Fruit fly (Drosophila melanogaster): ENCODE measurements around the gene CG43115.

Gene CG43115

dm6 chrX:6089679-6090460 lies 23.7 kb upstream of the CG43115 start, which contains the start of gene raptor:
Gene raptor (minus strand): TSS chrX:6090201.
- TF ChIP-seq psq (GFP tag; optimal IDR thresholded peaks at IDR 0.05) = peak; percentile 56
- TF ChIP-seq h (GFP tag; optimal IDR thresholded peaks at IDR 0.05) = no peak
- TF ChIP-seq Rel (GFP tag; optimal IDR thresholded peaks at IDR 0.05) = no peak
- peak; percentile 81 for TF ChIP-seq Rel (tag; optimal IDR thresholded peaks at IDR 0.05)

DNA sequence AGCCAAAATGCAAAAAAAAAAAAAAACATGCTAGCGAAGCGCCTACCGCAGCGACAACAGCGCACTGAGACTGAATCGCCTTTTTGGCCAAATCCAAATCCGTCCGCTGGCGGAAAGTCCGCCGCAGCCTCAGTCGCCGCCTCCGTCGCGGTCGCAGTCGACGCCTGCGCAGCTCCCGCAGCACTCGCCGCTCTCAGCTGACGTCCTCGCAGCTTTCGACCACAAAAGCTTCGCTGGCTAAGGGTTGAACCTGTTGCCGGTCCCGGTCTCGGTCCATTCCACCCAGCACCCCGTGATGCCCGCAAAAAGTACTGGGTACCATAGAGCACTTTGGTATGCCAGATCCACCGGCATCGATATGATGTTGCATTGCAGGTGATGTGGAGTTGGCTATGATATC lies 15.1 kb upstream of the CG43115 start, which contains the start of gene CG4660:
CG4660 (minus strand) TSS at position 77 of the 400 bp plus-strand sequence.
- TF ChIP-seq Jra (GFP tag; optimal IDR thresholded peaks at IDR 0.05) (no peak), lola (GFP tag; optimal IDR thresholded peaks at IDR 0.05) (no peak), woc (GFP tag; optimal IDR thresholded peaks at IDR 0.05) (no peak), Hnf4 (GFP tag; optimal IDR thresholded peaks at IDR 0.05) (no peak), brk (GFP tag; optimal IDR thresholded peaks at IDR 0.05) (no peak), br (GFP tag; optimal IDR thresholded peaks at IDR 0.05) (no peak), foxo (GFP tag; optimal IDR thresholded peaks at IDR 0.05) (no peak), Hr83 (GFP tag; optimal IDR thresholded peaks at IDR 0.05; ENCODE audit: poor library complexity, severe bottlenecking) (no peak), HLH106 (tag; optimal IDR thresholded peaks at IDR 0.05) (no peak), sage (GFP tag; optimal IDR thresholded peaks at IDR 0.05) (no peak), h (GFP tag; optimal IDR thresholded peaks at IDR 0.05) (no peak), Dfd (GFP tag; optimal IDR thresholded peaks at IDR 0.05) (no peak)

DNA sequence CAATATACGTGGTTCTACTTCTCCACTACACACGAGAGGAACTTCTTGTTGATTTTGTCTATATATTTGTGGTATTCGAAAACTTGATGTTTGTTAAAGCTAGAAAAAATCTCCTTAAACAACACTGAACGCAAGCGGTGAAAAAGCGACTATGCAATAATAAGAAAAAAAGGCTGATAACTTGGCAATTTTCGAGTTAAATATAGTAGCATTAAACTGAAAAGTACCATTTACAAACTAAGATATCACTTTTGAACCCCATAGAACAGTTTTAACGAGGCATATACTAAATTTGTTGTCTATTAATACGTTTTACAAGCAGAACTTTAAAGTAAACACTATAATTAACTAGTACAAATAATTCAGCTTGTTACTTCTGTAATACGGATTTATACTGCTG lies 11.5 kb upstream of the CG43115 start, which contains the start of gene CG4666:
CG4666 (minus strand) TSS at position 101 of the 400 bp plus-strand sequence.
- TF ChIP-seq brk (GFP tag; optimal IDR thresholded peaks at IDR 0.05) = no peak
- no peak for TF ChIP-seq Myc (optimal IDR thresholded peaks at IDR 0.05)
- TF ChIP-seq Dfd (GFP tag; optimal IDR thresholded peaks at IDR 0.05) = no peak
- no peak for TF ChIP-seq CrebA (GFP tag; optimal IDR thresholded peaks at IDR 0.05; ENCODE audit: borderline replicate concordance)
- TF ChIP-seq Abd-B (GFP tag; optimal IDR thresholded peaks at IDR 0.05) = no peak
- TF ChIP-seq ey (GFP tag; optimal IDR thresholded peaks at IDR 0.05) = no peak
- TF ChIP-seq Mio (GFP tag; optimal IDR thresholded peaks at IDR 0.05) = no peak
- TF ChIP-seq OdsH (GFP tag; optimal IDR thresholded peaks at IDR 0.05) = no peak
- no peak for TF ChIP-seq Vsx2 (GFP tag; optimal IDR thresholded peaks at IDR 0.05; ENCODE audit: partially characterized antibody)
- no peak for TF ChIP-seq tai (GFP tag; optimal IDR thresholded peaks at IDR 0.05)
- TF ChIP-seq sage (GFP tag; optimal IDR thresholded peaks at IDR 0.05) = no peak
- TF ChIP-seq psq (GFP tag; optimal IDR thresholded peaks at IDR 0.05) = no peak
- TF ChIP-seq rgr (GFP tag; optimal IDR thresholded peaks at IDR 0.05) = no peak
- TF ChIP-seq woc (GFP tag; optimal IDR thresholded peaks at IDR 0.05) = no peak
- no peak for TF ChIP-seq br (GFP tag; optimal IDR thresholded peaks at IDR 0.05)
- TF ChIP-seq sv (GFP tag; optimal IDR thresholded peaks at IDR 0.05) = no peak
- TF ChIP-seq Jra (GFP tag; optimal IDR thresholded peaks at IDR 0.05) = no peak
- no peak for TF ChIP-seq GATAd (GFP tag; optimal IDR thresholded peaks at IDR 0.05)
- no peak for TF ChIP-seq dmrt93B (GFP tag; optimal IDR thresholded peaks at IDR 0.05)
- TF ChIP-seq usp (GFP tag; optimal IDR thresholded peaks at IDR 0.05) = no peak

DNA sequence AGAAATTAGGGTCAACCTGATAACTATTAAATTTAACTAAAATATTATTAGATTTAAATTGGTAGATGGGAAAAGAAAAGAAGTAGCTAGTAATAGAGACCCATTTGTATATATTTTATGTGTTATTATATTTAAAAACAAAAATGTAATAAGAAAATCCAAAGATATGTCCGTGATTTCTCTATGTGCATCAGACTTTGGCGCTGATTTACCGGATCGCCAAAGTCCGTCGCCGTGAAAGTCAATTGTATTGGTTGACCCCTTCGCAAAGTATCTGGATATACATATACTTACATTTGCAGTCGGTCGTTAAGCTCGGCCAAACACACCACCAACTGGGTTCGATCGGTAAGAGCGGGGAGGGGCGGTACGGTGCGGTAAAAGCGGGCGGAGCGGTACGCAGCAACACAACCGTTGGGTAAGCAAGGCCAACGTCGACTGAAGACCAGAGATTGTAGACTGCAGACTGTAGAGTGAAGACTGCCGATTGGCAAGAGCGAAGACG lies 10.9 kb upstream of the CG43115 start:
- TF ChIP-seq Abd-B (GFP tag; optimal IDR thresholded peaks at IDR 0.05) (no peak), sage (GFP tag; optimal IDR thresholded peaks at IDR 0.05) (no peak), jim (GFP tag; optimal IDR thresholded peaks at IDR 0.05) (no peak), brk (GFP tag; optimal IDR thresholded peaks at IDR 0.05) (no peak), Mio (GFP tag; optimal IDR thresholded peaks at IDR 0.05) (no peak), dsf (GFP tag; optimal IDR thresholded peaks at IDR 0.05; ENCODE audit: borderline replicate concordance) (no peak), psq (GFP tag; optimal IDR thresholded peaks at IDR 0.05) (peak; percentile 43), lola (GFP tag; optimal IDR thresholded peaks at IDR 0.05) (no peak), GATAd (GFP tag; optimal IDR thresholded peaks at IDR 0.05) (no peak), ey (GFP tag; optimal IDR thresholded peaks at IDR 0.05) (no peak), Hnf4 (GFP tag; optimal IDR thresholded peaks at IDR 0.05) (peak; percentile 52), tai (GFP tag; optimal IDR thresholded peaks at IDR 0.05) (no peak), N (GFP tag; optimal IDR thresholded peaks at IDR 0.05) (no peak), HLH106 (tag; optimal IDR thresholded peaks at IDR 0.05) (peak; percentile 63), Rel (GFP tag; optimal IDR thresholded peaks at IDR 0.05) (no peak), Rel (tag; optimal IDR thresholded peaks at IDR 0.05) (no peak), CG9705 (GFP tag; optimal IDR thresholded peaks at IDR 0.05) (peak; percentile 25), woc (GFP tag; optimal IDR thresholded peaks at IDR 0.05) (no peak), pan (optimal IDR thresholded peaks at IDR 0.05) (no peak), CrebA (GFP tag; optimal IDR thresholded peaks at IDR 0.05; ENCODE audit: borderline replicate concordance) (no peak), Dif (GFP tag; optimal IDR thresholded peaks at IDR 0.05; ENCODE audit: partially characterized antibody) (no peak), CG32264 (GFP tag; optimal IDR thresholded peaks at IDR 0.05) (no peak), dmrt93B (GFP tag; optimal IDR thresholded peaks at IDR 0.05) (no peak), fru (GFP tag; optimal IDR thresholded peaks at IDR 0.05) (peak; percentile 12), Dfd (GFP tag; optimal IDR thresholded peaks at IDR 0.05) (no peak), h (GFP tag; optimal IDR thresholded peaks at IDR 0.05) (peak; percentile 38), usp (GFP tag; optimal IDR thresholded peaks at IDR 0.05) (no peak), OdsH (GFP tag; optimal IDR thresholded peaks at IDR 0.05) (peak; percentile 56), Sp1 (GFP tag; optimal IDR thresholded peaks at IDR 0.05) (peak; percentile 69), Jra (GFP tag; optimal IDR thresholded peaks at IDR 0.05) (no peak), sv (GFP tag; optimal IDR thresholded peaks at IDR 0.05) (no peak), rgr (GFP tag; optimal IDR thresholded peaks at IDR 0.05) (peak; percentile 40), Myc (optimal IDR thresholded peaks at IDR 0.05) (no peak), Hr78 (GFP tag; optimal IDR thresholded peaks at IDR 0.05) (no peak), Hr83 (GFP tag; optimal IDR thresholded peaks at IDR 0.05; ENCODE audit: poor library complexity, severe bottlenecking) (no peak), Vsx2 (GFP tag; optimal IDR thresholded peaks at IDR 0.05; ENCODE audit: partially characterized antibody) (no peak), foxo (GFP tag; optimal IDR thresholded peaks at IDR 0.05) (peak in 1 of 2 experiments; percentile 50)
